Fruit fly (Drosophila melanogaster) whole organism, pupa: ENCODE measurements around the gene CG32236.
A peak's percentile ranks its signal among the peaks of the same experiment; 100 is the strongest.

Experiments
- CG12605 ChIP-seq: fragments of 200-800 bp; sonication (Bioruptor generic); IDR thresholded peaks from 2 replicates; pipeline ENCODE4 v1.3.6; 2022; ENCODE audit warnings: missing biosample characterization, missing genetic modification characterization
- CG34367 ChIP-seq: fragments of 200-800 bp; sonication (Bioruptor generic); optimal IDR thresholded peaks from 2 replicates; lab custom pipeline; 2018; ENCODE audit warnings: missing biosample characterization, mild to moderate bottlenecking, missing genetic modification characterization
- CG8159 ChIP-seq: fragments of 200-800 bp; sonication (Bioruptor generic); optimal IDR thresholded peaks from 3 replicates; lab custom pipeline; 2018; ENCODE audit warnings: missing biosample characterization, mild to moderate bottlenecking, missing genetic modification characterization, moderate library complexity
- CG8301 ChIP-seq: fragments of 200-800 bp; sonication (Bioruptor generic); optimal IDR thresholded peaks from 2 replicates; lab custom pipeline; 2018; ENCODE audit warnings: missing biosample characterization, mild to moderate bottlenecking, missing genetic modification characterization
- CG9948 ChIP-seq: fragments of 200-800 bp; sonication (Bioruptor generic); optimal IDR thresholded peaks from 2 replicates; lab custom pipeline; 2018; ENCODE audit warnings: missing biosample characterization, mild to moderate bottlenecking, missing genetic modification characterization, moderate library complexity
- Ets98B ChIP-seq: fragments of 200-800 bp; sonication (Bioruptor generic); IDR thresholded peaks from 2 replicates; pipeline ENCODE4 v1.3.6; 2022; ENCODE audit warnings: missing biosample characterization, missing genetic modification characterization
- Pif1A ChIP-seq: fragments of 200-800 bp; sonication (Bioruptor generic); optimal IDR thresholded peaks from 3 replicates; lab custom pipeline; 2016; ENCODE audit warnings: missing biosample characterization, missing genetic modification characterization
- Pif1B ChIP-seq: fragments of 200-800 bp; sonication (Bioruptor generic); optimal IDR thresholded peaks from 3 replicates; lab custom pipeline; 2016; ENCODE audit warnings: missing biosample characterization, missing genetic modification characterization

DNA sequence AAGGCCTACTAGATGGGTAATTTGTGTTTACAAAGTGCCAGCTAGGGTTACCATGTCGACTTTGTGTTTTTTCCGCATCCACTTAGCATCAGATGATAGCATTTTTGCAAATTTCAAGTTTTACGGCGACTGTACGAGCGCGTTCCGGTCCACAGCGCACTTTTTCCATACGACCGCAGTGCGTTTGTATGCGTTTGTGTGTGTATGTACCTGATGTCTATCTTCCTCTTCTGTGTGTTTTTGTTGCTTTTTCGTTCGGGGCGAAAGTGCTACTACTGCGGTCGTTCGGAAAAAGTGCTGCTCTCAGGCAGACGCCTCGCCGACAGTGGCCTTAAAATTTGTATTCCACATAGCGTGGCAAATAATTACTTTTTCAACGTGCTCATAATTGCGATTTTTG lies 40.2 kb downstream of the CG32236 start:
- TF ChIP-seq Pif1A (GFP tag; lab: Kevin White, UChicago), result no peak
- peak; percentile 24 for TF ChIP-seq CG8301 (tag; lab: Kevin White, UChicago)
- TF ChIP-seq CG9948 (tag; lab: Kevin White, UChicago), result no peak
- TF ChIP-seq Pif1B (GFP tag; lab: Kevin White, UChicago), result no peak
- TF ChIP-seq CG34367 (tag; lab: Kevin White, UChicago), result no peak
- TF ChIP-seq CG8159 (tag; lab: Kevin White, UChicago), result no peak
- TF ChIP-seq Ets98B, result no peak
- TF ChIP-seq CG12605 (GFP tag; lab: Robert Waterston, UW), result no peak
